Worm (Caenorhabditis elegans) whole organism, mixed stage, embryonic: Measurements from ENCODE around the gene F13D11.4.
A peak's percentile ranks its signal among the peaks of the same experiment; 100 is the strongest.

Experiments
- M03D4.4 ChIP-seq: sonication (generic microtip); optimal IDR thresholded peaks from 2 replicates; lab custom pipeline; 2017; ENCODE audit warnings: mild to moderate bottlenecking, missing genetic modification characterization, missing compliant biosample characterization
- bed-3 ChIP-seq: fragments of 200-800 bp; sonication (Bioruptor generic); optimal IDR thresholded peaks from 3 replicates; lab custom pipeline; 2018; ENCODE audit warnings: mild to moderate bottlenecking, missing genetic modification characterization, moderate library complexity, missing compliant biosample characterization
- blmp-1 ChIP-seq: fragments of 150-350 bp; optimal IDR thresholded peaks from 2 replicates; lab custom pipeline; 2014; ENCODE audit warnings: missing biosample characterization, missing genetic modification characterization
- ceh-39 ChIP-seq: fragments of 150-350 bp; optimal IDR thresholded peaks from 2 replicates; lab custom pipeline; 2014; ENCODE audit warnings: missing biosample characterization, missing genetic modification characterization
- ceh-43 ChIP-seq: fragments of 200-800 bp; sonication (Bioruptor generic); optimal IDR thresholded peaks from 2 replicates; lab custom pipeline; 2018; ENCODE audit warnings: mild to moderate bottlenecking, missing genetic modification characterization, moderate library complexity, missing compliant biosample characterization
- ceh-83 ChIP-seq: fragments of 200-800 bp; sonication (Bioruptor generic); optimal IDR thresholded peaks from 2 replicates; lab custom pipeline; 2018; ENCODE audit warnings: mild to moderate bottlenecking, missing genetic modification characterization, missing compliant biosample characterization
- ces-1 ChIP-seq: fragments of 150-350 bp; optimal IDR thresholded peaks from 2 replicates; lab custom pipeline; 2014; ENCODE audit warnings: missing biosample characterization, missing genetic modification reagents, missing genetic modification characterization
- cnd-1 ChIP-seq: fragments of 200-800 bp; sonication (Bioruptor generic); optimal IDR thresholded peaks from 2 replicates; lab custom pipeline; 2018; ENCODE audit warnings: mild to moderate bottlenecking, missing genetic modification characterization, missing compliant biosample characterization
- drap-1 ChIP-seq: fragments of 200-800 bp; sonication (Bioruptor generic); optimal IDR thresholded peaks from 3 replicates; lab custom pipeline; 2018; ENCODE audit warnings: mild to moderate bottlenecking, missing genetic modification characterization, missing compliant biosample characterization
- elt-1 ChIP-seq: sonication (generic microtip); optimal IDR thresholded peaks from 2 replicates; lab custom pipeline; 2017; ENCODE audit warnings: missing genetic modification characterization, mild to moderate bottlenecking, missing compliant biosample characterization, antibody characterized with exemption, moderate library complexity, borderline replicate concordance; ENCODE audit not compliant: insufficient read depth
- elt-3 ChIP-seq: fragments of 150-350 bp; optimal IDR thresholded peaks from 2 replicates; lab custom pipeline; 2014; ENCODE audit warnings: missing biosample characterization, missing genetic modification characterization
- flh-1 ChIP-seq: fragments of 200-800 bp; sonication (Bioruptor generic); optimal IDR thresholded peaks from 2 replicates; lab custom pipeline; 2018; ENCODE audit warnings: mild to moderate bottlenecking, missing genetic modification characterization, moderate library complexity, missing compliant biosample characterization
- ham-2 ChIP-seq: fragments of 200-800 bp; sonication (Bioruptor generic); optimal IDR thresholded peaks from 2 replicates; lab custom pipeline; 2018; ENCODE audit warnings: mild to moderate bottlenecking, missing genetic modification characterization, missing compliant biosample characterization
- hlh-1 ChIP-seq: fragments of 150-350 bp; optimal IDR thresholded peaks from 2 replicates; lab custom pipeline; 2014; ENCODE audit warnings: missing biosample characterization, missing genetic modification reagents, missing genetic modification characterization
- lin-13 ChIP-seq: fragments of 150-350 bp; optimal IDR thresholded peaks from 2 replicates; lab custom pipeline; 2014; ENCODE audit warnings: missing biosample characterization, missing genetic modification characterization
- lin-32 ChIP-seq: fragments of 200-800 bp; sonication (Bioruptor generic); optimal IDR thresholded peaks from 2 replicates; lab custom pipeline; 2018; ENCODE audit warnings: mild to moderate bottlenecking, missing genetic modification characterization, missing compliant biosample characterization
- lsy-2 ChIP-seq: fragments of 150-350 bp; optimal IDR thresholded peaks from 2 replicates; lab custom pipeline; 2014; ENCODE audit warnings: missing biosample characterization, missing genetic modification characterization
- mab-5 ChIP-seq: fragments of 150-350 bp; optimal IDR thresholded peaks from 2 replicates; lab custom pipeline; 2014; ENCODE audit warnings: missing biosample characterization, missing genetic modification characterization
- mep-1 ChIP-seq: fragments of 150-350 bp; optimal IDR thresholded peaks from 2 replicates; lab custom pipeline; 2017; ENCODE audit warnings: missing biosample characterization, missing genetic modification reagents, missing genetic modification characterization, inconsistent platforms
- mls-2 ChIP-seq: sonication (generic microtip); optimal IDR thresholded peaks from 2 replicates; lab custom pipeline; 2016; ENCODE audit warnings: mild to moderate bottlenecking, missing genetic modification characterization, moderate library complexity, missing compliant biosample characterization
- nhr-12 ChIP-seq: fragments of 150-350 bp; optimal IDR thresholded peaks from 2 replicates; lab custom pipeline; 2014; ENCODE audit warnings: missing biosample characterization, missing genetic modification characterization
- nhr-2 ChIP-seq: fragments of 150-350 bp; optimal IDR thresholded peaks from 2 replicates; lab custom pipeline; 2014; ENCODE audit warnings: missing biosample characterization, missing genetic modification characterization
- nhr-237 ChIP-seq: fragments of 150-350 bp; optimal IDR thresholded peaks from 2 replicates; lab custom pipeline; 2014; ENCODE audit warnings: missing biosample characterization, missing genetic modification characterization
- nhr-28 ChIP-seq: fragments of 150-350 bp; optimal IDR thresholded peaks from 2 replicates; lab custom pipeline; 2014; ENCODE audit warnings: missing biosample characterization, missing genetic modification characterization
- nhr-76 ChIP-seq: sonication (generic microtip); optimal IDR thresholded peaks from 2 replicates; lab custom pipeline; 2017; ENCODE audit warnings: missing biosample characterization, missing genetic modification characterization
- pha-4 ChIP-seq: fragments of 150-350 bp; optimal IDR thresholded peaks from 2 replicates; lab custom pipeline; 2018; ENCODE audit warnings: missing biosample characterization, missing genetic modification reagents, missing genetic modification characterization
- sem-2 ChIP-seq: fragments of 200-800 bp; sonication (Bioruptor generic); optimal IDR thresholded peaks from 2 replicates; lab custom pipeline; 2018; ENCODE audit warnings: mild to moderate bottlenecking, missing genetic modification characterization, missing compliant biosample characterization
- snpc-4 ChIP-seq: fragments of 150-350 bp; optimal IDR thresholded peaks from 2 replicates; lab custom pipeline; 2014; ENCODE audit warnings: missing biosample characterization, missing genetic modification characterization
- sptf-1 ChIP-seq: sonication (generic microtip); optimal IDR thresholded peaks from 2 replicates; lab custom pipeline; 2017; ENCODE audit warnings: mild to moderate bottlenecking, missing genetic modification characterization, moderate library complexity, missing compliant biosample characterization
- tbx-8 ChIP-seq: fragments of 200-800 bp; sonication (Bioruptor generic); optimal IDR thresholded peaks from 2 replicates; lab custom pipeline; 2018; ENCODE audit warnings: mild to moderate bottlenecking, missing genetic modification characterization, moderate library complexity, missing compliant biosample characterization
- unc-120 ChIP-seq: sonication (generic microtip); optimal IDR thresholded peaks from 2 replicates; lab custom pipeline; 2017; ENCODE audit warnings: missing genetic modification characterization, missing compliant biosample characterization; ENCODE audit not compliant: poor library complexity, severe bottlenecking
- unc-39 ChIP-seq: fragments of 150-350 bp; optimal IDR thresholded peaks from 2 replicates; lab custom pipeline; 2014; ENCODE audit warnings: missing biosample characterization, missing genetic modification characterization
- unc-62 ChIP-seq: fragments of 150-350 bp; optimal IDR thresholded peaks from 2 replicates; lab custom pipeline; 2014; ENCODE audit warnings: missing biosample characterization, missing genetic modification reagents, missing genetic modification characterization
- zip-8 ChIP-seq: fragments of 150-350 bp; optimal IDR thresholded peaks from 2 replicates; lab custom pipeline; 2014; ENCODE audit warnings: missing biosample characterization, missing genetic modification characterization
- ztf-11 ChIP-seq: fragments of 150-350 bp; optimal IDR thresholded peaks from 2 replicates; lab custom pipeline; 2014; ENCODE audit warnings: missing biosample characterization, missing genetic modification characterization

The F13D11.4 gene

ce11 chrX:5811997-5812562, 22.5 kb downstream of the F13D11.4 start:
- peak; percentile 73 for TF ChIP-seq lin-13 (tag; lab: Kevin White, UChicago)
- TF ChIP-seq ztf-11 (tag; lab: Kevin White, UChicago) = peak; percentile 88
- TF ChIP-seq ham-2 (GFP tag; lab: Kevin White, UChicago) = peak; percentile 100
- TF ChIP-seq unc-62 (GFP tag; lab: Kevin White, UChicago) = peak; percentile 85
- peak; percentile 96 for TF ChIP-seq hlh-1
- peak; percentile 88 for TF ChIP-seq drap-1 (GFP tag; lab: Kevin White, UChicago)
- peak; percentile 69 for TF ChIP-seq ceh-83 (GFP tag; lab: Kevin White, UChicago)
- peak; percentile 80 for TF ChIP-seq mep-1 (tag; lab: Kevin White, UChicago)
- peak; percentile 68 for TF ChIP-seq flh-1 (GFP tag; lab: Kevin White, UChicago)
- peak; percentile 50 for TF ChIP-seq nhr-237 (tag; lab: Kevin White, UChicago)
- peak; percentile 48 for TF ChIP-seq bed-3 (GFP tag; lab: Kevin White, UChicago)
- TF ChIP-seq ceh-39 (tag; lab: Kevin White, UChicago) = peak; percentile 48
- no peak for TF ChIP-seq nhr-28
- peak; percentile 86 for TF ChIP-seq M03D4.4 (tag; lab: Kevin White, UChicago)
- peak; percentile 13 for TF ChIP-seq elt-3 (tag; lab: Kevin White, UChicago)
- peak; percentile 90 for TF ChIP-seq sptf-1 (tag; lab: Kevin White, UChicago)
- peak; percentile 91 for TF ChIP-seq pha-4 (tag; lab: Kevin White, UChicago)
- TF ChIP-seq unc-120 (tag; lab: Kevin White, UChicago) = peak; percentile 96
- TF ChIP-seq elt-1 (tag; lab: Kevin White, UChicago) = peak; percentile 6
- TF ChIP-seq nhr-76 (tag; lab: Kevin White, UChicago) = no peak
- TF ChIP-seq cnd-1 (tag; lab: Kevin White, UChicago) = peak; percentile 87
- peak; percentile 59 for TF ChIP-seq mab-5 (tag; lab: Kevin White, UChicago)
- TF ChIP-seq zip-8 = no peak
- peak; percentile 21 for TF ChIP-seq ceh-43 (GFP tag; lab: Kevin White, UChicago)
- TF ChIP-seq nhr-12 = peak; percentile 62
- peak; percentile 96 for TF ChIP-seq mls-2 (tag; lab: Kevin White, UChicago)
- peak; percentile 56 for TF ChIP-seq lsy-2 (tag; lab: Kevin White, UChicago)
- peak; percentile 60 for TF ChIP-seq tbx-8 (GFP tag; lab: Kevin White, UChicago)
- TF ChIP-seq snpc-4 (tag; lab: Kevin White, UChicago) = no peak
- peak; percentile 43 for TF ChIP-seq sem-2 (GFP tag; lab: Kevin White, UChicago)
- peak; percentile 28 for TF ChIP-seq unc-39 (tag; lab: Kevin White, UChicago)
- no peak for TF ChIP-seq blmp-1 (tag; lab: Kevin White, UChicago)
- peak; percentile 61 for TF ChIP-seq nhr-2 (tag; lab: Kevin White, UChicago)
- peak; percentile 60 for TF ChIP-seq lin-32
- peak; percentile 72 for TF ChIP-seq ces-1

- TF ChIP-seq unc-62 (GFP tag; lab: Kevin White, UChicago) = peak; percentile 15
- TF ChIP-seq ceh-39 (tag; lab: Kevin White, UChicago) = no peak
Observed at ce11 chrX:5810677-5811076, 23.9 kb downstream of the F13D11.4 start.

- TF ChIP-seq hlh-1 = peak; percentile 77
- TF ChIP-seq sptf-1 (tag; lab: Kevin White, UChicago) = no peak
- TF ChIP-seq bed-3 (GFP tag; lab: Kevin White, UChicago) = no peak
Observed at ce11 chrX:5805872-5806472, 28.6 kb downstream of the F13D11.4 start, which contains the start of gene F13D11.3. Gene F13D11.3, minus strand, starts transcription at chrX:5805922.
